Fruit fly (Drosophila melanogaster): Measurements from ENCODE around the gene CG7126.

Gene CG7126

DNA sequence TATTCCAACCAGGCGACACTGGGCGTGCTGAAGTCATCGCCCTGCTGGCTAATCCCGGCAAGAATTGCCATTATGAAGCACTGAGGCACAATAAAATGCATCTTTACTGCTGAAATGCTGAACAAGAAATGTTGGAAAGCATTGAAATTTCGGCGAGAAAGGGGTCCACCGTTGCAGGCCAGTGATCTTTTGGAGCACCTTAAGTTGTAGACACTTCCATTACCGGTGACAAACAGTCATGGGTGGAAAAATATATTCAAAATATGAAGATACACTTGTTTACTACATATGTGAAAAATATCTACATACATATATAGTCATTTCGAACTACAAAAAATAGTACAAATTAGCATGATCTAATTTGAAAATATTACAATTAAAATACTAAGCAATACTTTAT is at the start of gene CG7126:
CG7126 (minus strand) TSS at position 101 of the 400 bp plus-strand sequence.
- TF ChIP-seq CTCF (optimal IDR thresholded peaks at IDR 0.05) (no peak), CG8478 (optimal IDR thresholded peaks at IDR 0.05) (no peak)

DNA sequence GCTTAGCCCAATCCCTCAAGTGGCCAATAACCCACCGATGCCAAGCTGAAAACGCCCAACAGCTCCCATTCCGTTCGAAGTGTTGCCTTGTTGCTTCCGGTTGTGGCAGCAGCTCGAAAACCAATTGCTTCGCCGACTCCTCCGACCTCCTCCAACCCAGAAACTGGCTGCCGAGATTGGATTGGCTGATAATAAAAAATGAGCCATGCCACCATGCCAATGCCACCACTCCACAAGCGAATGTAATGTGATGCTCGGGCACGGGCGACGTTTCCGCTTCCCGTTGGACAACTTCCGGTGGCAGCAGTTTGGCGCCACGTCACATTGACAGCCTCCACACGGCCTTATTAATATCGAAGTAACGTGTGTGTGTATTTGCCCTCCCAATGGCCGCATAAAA is 35.8 kb upstream of the CG7126 start:
- TF ChIP-seq CTCF (optimal IDR thresholded peaks at IDR 0.05): no peak
- TF ChIP-seq CG8478 (optimal IDR thresholded peaks at IDR 0.05): no peak

- TF ChIP-seq CTCF (optimal IDR thresholded peaks at IDR 0.05): no peak
- TF ChIP-seq CG8478 (optimal IDR thresholded peaks at IDR 0.05): no peak
Observed at dm6 chr3R:18328842-18329241, 26.2 kb upstream of the CG7126 start, which contains the start of gene naz. naz (minus strand) TSS chr3R:18328942.

- no peak for TF ChIP-seq CTCF (optimal IDR thresholded peaks at IDR 0.05)
- no peak for TF ChIP-seq CG8478 (optimal IDR thresholded peaks at IDR 0.05)
Observed at dm6 chr3R:18314824-18315690, 12.4 kb upstream of the CG7126 start.

dm6 chr3R:18314320-18314719 is 11.7 kb upstream of the CG7126 start, which contains the start of gene PKD:
PKD (minus strand) TSS chr3R:18314407.
- TF ChIP-seq CTCF (optimal IDR thresholded peaks at IDR 0.05) (no peak), CG8478 (optimal IDR thresholded peaks at IDR 0.05) (no peak)

dm6 chr3R:18312761-18313160 is 10.1 kb upstream of the CG7126 start:
- no peak for TF ChIP-seq CG8478 (optimal IDR thresholded peaks at IDR 0.05)
- no peak for TF ChIP-seq CTCF (optimal IDR thresholded peaks at IDR 0.05)

- TF ChIP-seq CTCF (optimal IDR thresholded peaks at IDR 0.05) (no peak), CG8478 (optimal IDR thresholded peaks at IDR 0.05) (no peak)
Observed at dm6 chr3R:18311368-18311919, 8.8 kb upstream of the CG7126 start.

dm6 chr3R:18310766-18311367 is 8.2 kb upstream of the CG7126 start:
- TF ChIP-seq CG8478 (optimal IDR thresholded peaks at IDR 0.05): no peak
- TF ChIP-seq CTCF (optimal IDR thresholded peaks at IDR 0.05): no peak

dm6 chr3R:18309910-18310309 is 7.3 kb upstream of the CG7126 start:
- no peak for TF ChIP-seq CG8478 (optimal IDR thresholded peaks at IDR 0.05)
- no peak for TF ChIP-seq CTCF (optimal IDR thresholded peaks at IDR 0.05)

dm6 chr3R:18301569-18301968 is 1.1 kb downstream of the CG7126 start, which contains the start of gene Polr1E:
Polr1E (minus strand) TSS chr3R:18301728.
- no peak for TF ChIP-seq CG8478 (optimal IDR thresholded peaks at IDR 0.05)
- TF ChIP-seq CTCF (optimal IDR thresholded peaks at IDR 0.05): no peak

- TF ChIP-seq CG8478 (optimal IDR thresholded peaks at IDR 0.05): no peak
- TF ChIP-seq CTCF (optimal IDR thresholded peaks at IDR 0.05): no peak
Observed at dm6 chr3R:18298900-18299321, 3.7 kb downstream of the CG7126 start, which contains the start of gene Dlc90F. Dlc90F (plus strand) TSS chr3R:18299229.

DNA sequence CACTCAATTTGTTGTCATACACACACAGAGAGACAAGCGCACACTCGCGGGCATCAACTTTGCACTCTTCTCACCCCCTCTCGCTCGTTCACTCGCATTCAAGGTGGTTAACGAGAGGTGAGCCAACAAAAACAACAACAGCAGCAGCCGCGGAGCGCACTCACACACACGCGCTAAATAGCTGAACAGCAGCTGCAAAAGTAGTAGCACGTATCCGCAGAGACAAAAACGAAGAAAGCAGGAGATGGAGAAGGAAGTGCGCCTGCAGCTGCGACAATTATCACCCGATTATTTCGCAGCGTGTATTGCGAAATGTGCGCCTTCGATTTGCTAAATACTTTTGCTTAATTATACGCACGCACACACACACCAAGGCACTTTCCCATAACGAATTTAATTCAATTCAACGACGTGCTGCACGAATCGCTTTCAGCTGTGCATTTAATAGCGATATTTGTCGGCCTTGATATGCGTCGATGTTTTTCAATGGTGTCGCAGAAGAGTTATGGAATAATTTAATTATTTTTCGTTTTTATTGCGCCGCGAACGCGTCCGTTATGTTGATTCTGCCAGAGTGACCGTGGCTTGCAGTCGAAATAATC is 4.2 kb downstream of the CG7126 start:
- TF ChIP-seq CG8478 (optimal IDR thresholded peaks at IDR 0.05): no peak
- no peak for TF ChIP-seq CTCF (optimal IDR thresholded peaks at IDR 0.05)

- TF ChIP-seq CG8478 (optimal IDR thresholded peaks at IDR 0.05): no peak
- TF ChIP-seq CTCF (optimal IDR thresholded peaks at IDR 0.05): no peak
Observed at dm6 chr3R:18297444-18298297, 5.0 kb downstream of the CG7126 start.

dm6 chr3R:18296737-18297136 is 5.9 kb downstream of the CG7126 start:
- TF ChIP-seq CTCF (optimal IDR thresholded peaks at IDR 0.05): no peak
- no peak for TF ChIP-seq CG8478 (optimal IDR thresholded peaks at IDR 0.05)
